Worm (Caenorhabditis elegans) whole organism, L2 larva: ENCODE measurements around the gene drr-1.

Experiments used
- C34F6.9 ChIP-seq: fragments of 150-350 bp; optimal IDR thresholded peaks from 2 replicates; lab custom pipeline; 2014; ENCODE audit warnings: missing biosample characterization, missing genetic modification characterization
- F13H6.1 ChIP-seq: sonication (generic microtip); optimal IDR thresholded peaks from 2 replicates; lab custom pipeline; 2016; ENCODE audit warnings: missing genetic modification characterization, missing compliant biosample characterization
- alr-1 ChIP-seq: fragments of 150-350 bp; optimal IDR thresholded peaks from 2 replicates; lab custom pipeline; 2014; ENCODE audit warnings: missing biosample characterization, missing genetic modification characterization
- aly-2 ChIP-seq: fragments of 150-350 bp; optimal IDR thresholded peaks from 2 replicates; lab custom pipeline; 2014; ENCODE audit warnings: missing biosample characterization, missing genetic modification characterization
- ama-1 ChIP-seq: fragments of 150-350 bp; optimal IDR thresholded peaks from 2 replicates; lab custom pipeline; 2018; ENCODE audit warnings: inconsistent platforms
- blmp-1 ChIP-seq: sonication (generic microtip); optimal IDR thresholded peaks from 2 replicates; lab custom pipeline; 2017; ENCODE audit warnings: missing genetic modification characterization, mild to moderate bottlenecking, missing compliant biosample characterization, antibody characterized with exemption, moderate library complexity; ENCODE audit not compliant: insufficient read depth
- crh-2 ChIP-seq: sonication (generic microtip); optimal IDR thresholded peaks from 2 replicates; lab custom pipeline; 2017; ENCODE audit warnings: missing biosample characterization, missing genetic modification characterization
- elt-1 ChIP-seq: fragments of 150-350 bp; optimal IDR thresholded peaks from 2 replicates; lab custom pipeline; 2014; ENCODE audit warnings: missing biosample characterization, missing genetic modification characterization
- elt-3 ChIP-seq: sonication (generic microtip); optimal IDR thresholded peaks from 2 replicates; lab custom pipeline; 2017; ENCODE audit warnings: missing biosample characterization, missing genetic modification characterization
- fos-1 ChIP-seq: fragments of 150-350 bp; optimal IDR thresholded peaks from 2 replicates; lab custom pipeline; 2014; ENCODE audit warnings: missing biosample characterization, missing genetic modification characterization
- lin-11 ChIP-seq: fragments of 150-350 bp; sonication (generic microtip); optimal IDR thresholded peaks from 2 replicates; lab custom pipeline; 2014; ENCODE audit warnings: missing biosample characterization, missing genetic modification characterization, inconsistent platforms, mixed read lengths
- lin-13 ChIP-seq: fragments of 150-350 bp; optimal IDR thresholded peaks from 2 replicates; lab custom pipeline; 2014; ENCODE audit warnings: missing biosample characterization, missing genetic modification reagents, missing genetic modification characterization
- lin-39 ChIP-seq: fragments of 150-350 bp; optimal IDR thresholded peaks from 2 replicates; lab custom pipeline; 2014; ENCODE audit warnings: missing biosample characterization, missing genetic modification reagents, missing genetic modification characterization
- lsy-2 ChIP-seq, 2 experiments: fragments of 150-350 bp in 1 of 2; sonication (generic microtip) in 1 of 2; optimal IDR thresholded peaks; 2 replicates each; lab custom pipeline; 2014 to 2017; ENCODE audit warnings: missing biosample characterization in 2 of 2, missing genetic modification characterization in 2 of 2
- mab-5 ChIP-seq: fragments of 150-350 bp; optimal IDR thresholded peaks from 2 replicates; lab custom pipeline; 2014; ENCODE audit warnings: missing biosample characterization, missing genetic modification characterization
- mbf-1 ChIP-seq: sonication (generic microtip); optimal IDR thresholded peaks from 2 replicates; lab custom pipeline; 2017; ENCODE audit warnings: missing biosample characterization, missing genetic modification characterization
- mdl-1 ChIP-seq, 2 experiments: fragments of 150-350 bp in 1 of 2; sonication (generic microtip) in 1 of 2; optimal IDR thresholded peaks; 2 replicates each; lab custom pipeline; 2017; ENCODE audit warnings: missing biosample characterization in 2 of 2, missing genetic modification characterization in 2 of 2
- nhr-11 ChIP-seq: fragments of 150-350 bp; optimal IDR thresholded peaks from 2 replicates; lab custom pipeline; 2014; ENCODE audit warnings: missing biosample characterization, missing genetic modification characterization
- nhr-12 ChIP-seq: fragments of 150-350 bp; optimal IDR thresholded peaks from 2 replicates; lab custom pipeline; 2014; ENCODE audit warnings: missing biosample characterization, missing genetic modification characterization
- nhr-129 ChIP-seq: fragments of 150-350 bp; optimal IDR thresholded peaks from 2 replicates; lab custom pipeline; 2014; ENCODE audit warnings: missing biosample characterization, missing genetic modification characterization
- nhr-237 ChIP-seq: fragments of 150-350 bp; optimal IDR thresholded peaks from 2 replicates; lab custom pipeline; 2014; ENCODE audit warnings: missing biosample characterization, missing genetic modification characterization
- nhr-6 ChIP-seq: fragments of 150-350 bp; optimal IDR thresholded peaks from 2 replicates; lab custom pipeline; 2014; ENCODE audit warnings: missing biosample characterization, missing genetic modification characterization
- nhr-77 ChIP-seq: fragments of 150-350 bp; optimal IDR thresholded peaks from 2 replicates; lab custom pipeline; 2014; ENCODE audit warnings: missing biosample characterization, missing genetic modification characterization
- sem-4 ChIP-seq: fragments of 150-350 bp; optimal IDR thresholded peaks from 2 replicates; lab custom pipeline; 2014; ENCODE audit warnings: missing biosample characterization, missing genetic modification reagents, missing genetic modification characterization
- skn-1 ChIP-seq: sonication (generic microtip); optimal IDR thresholded peaks from 2 replicates; lab custom pipeline; 2017; ENCODE audit warnings: missing biosample characterization, missing genetic modification characterization
- sma-3 ChIP-seq: sonication (generic microtip); optimal IDR thresholded peaks from 2 replicates; lab custom pipeline; 2016; ENCODE audit warnings: missing genetic modification reagents, missing genetic modification characterization, missing compliant biosample characterization
- sma-9 ChIP-seq, 2 experiments: fragments of 150-350 bp in 1 of 2; sonication (generic microtip) in 1 of 2; optimal IDR thresholded peaks; 2 replicates each; lab custom pipeline; 2014 to 2016; ENCODE audit warnings: missing genetic modification characterization in 2 of 2, mild to moderate bottlenecking in 1 of 2, missing biosample characterization in 1 of 2, missing compliant biosample characterization in 1 of 2, missing genetic modification reagents in 1 of 2, moderate library complexity in 1 of 2
- unc-55 ChIP-seq: fragments of 150-350 bp; sonication (generic microtip); optimal IDR thresholded peaks from 3 replicates; lab custom pipeline; 2014; ENCODE audit warnings: missing biosample characterization, missing genetic modification reagents, missing genetic modification characterization
- unc-62 ChIP-seq: fragments of 150-350 bp; optimal IDR thresholded peaks from 2 replicates; lab custom pipeline; 2014; ENCODE audit warnings: missing biosample characterization, missing genetic modification reagents, missing genetic modification characterization
- zag-1 ChIP-seq: fragments of 150-350 bp; optimal IDR thresholded peaks from 2 replicates; lab custom pipeline; 2014; ENCODE audit warnings: missing biosample characterization, missing genetic modification characterization
- ztf-1 ChIP-seq: fragments of 200-800 bp; sonication (Bioruptor generic); conservative IDR thresholded peaks from 2 replicates; pipeline ENCODE4 v1.3.6; 2022; ENCODE audit warnings: missing genetic modification characterization, missing compliant biosample characterization
- ztf-11 ChIP-seq: sonication (generic microtip); optimal IDR thresholded peaks from 2 replicates; lab custom pipeline; 2017; ENCODE audit warnings: missing biosample characterization, missing genetic modification characterization

The drr-1 gene

ce11 chrII:13495718-13496117 lies at the start of gene drr-1:
drr-1 (minus strand) TSS chrII:13495900.
- TF ChIP-seq nhr-77 (tag; lab: Kevin White, UChicago) (no peak), crh-2 (tag; lab: Kevin White, UChicago) (peak; percentile 28), elt-1 (no peak), sma-3 (GFP tag; lab: Kevin White, UChicago) (no peak), aly-2 (tag; lab: Kevin White, UChicago) (no peak), alr-1 (tag; lab: Kevin White, UChicago) (no peak), ztf-11 (tag; lab: Kevin White, UChicago) (no peak), fos-1 (peak; percentile 28), sem-4 (tag; lab: Kevin White, UChicago) (no peak), nhr-237 (tag; lab: Kevin White, UChicago) (no peak)

ce11 chrII:13542991-13543390 lies 47.3 kb upstream of the drr-1 start:
- TF ChIP-seq unc-62: no peak
- TF ChIP-seq sma-3 (GFP tag; lab: Kevin White, UChicago): no peak
- no peak for TF ChIP-seq alr-1 (tag; lab: Kevin White, UChicago)
- no peak for TF ChIP-seq sma-9 (GFP tag; optimal IDR thresholded peaks at IDR 0.05; lab: Kevin White, UChicago)
- no peak for TF ChIP-seq sma-9 (tag; optimal IDR thresholded peaks at IDR 0.05; lab: Kevin White, UChicago)
- no peak for TF ChIP-seq nhr-6 (tag; lab: Kevin White, UChicago)
- TF ChIP-seq unc-55 (GFP tag; lab: Kevin White, UChicago): no peak

- no peak for TF ChIP-seq lsy-2 (tag; optimal IDR thresholded peaks at IDR 0.05; lab: Kevin White, UChicago)
- TF ChIP-seq blmp-1: no peak
- no peak for TF ChIP-seq C34F6.9 (tag; lab: Kevin White, UChicago)
- TF ChIP-seq ama-1 (lab: Kevin White, UChicago): no peak
- TF ChIP-seq nhr-12 (tag; lab: Kevin White, UChicago): no peak
- TF ChIP-seq mab-5 (tag; lab: Kevin White, UChicago): no peak
- no peak for TF ChIP-seq zag-1
- no peak for TF ChIP-seq crh-2 (tag; lab: Kevin White, UChicago)
- no peak for TF ChIP-seq lin-39 (tag; lab: Kevin White, UChicago)
- no peak for TF ChIP-seq fos-1
- TF ChIP-seq mdl-1 (tag; optimal IDR thresholded peaks at IDR 0.05; lab: Kevin White, UChicago): no peak
- no peak for TF ChIP-seq skn-1 (tag; lab: Kevin White, UChicago)
- TF ChIP-seq nhr-11 (tag; lab: Kevin White, UChicago): no peak
- TF ChIP-seq ztf-1 (GFP tag; lab: Robert Waterston, UW): no peak
- no peak for TF ChIP-seq nhr-129
Observed at ce11 chrII:13540956-13541355, 45.3 kb upstream of the drr-1 start, which contains the start of the genes noa-1 and Y48E1B.17. noa-1 (minus strand) TSS chrII:13541056. Y48E1B.17 (minus strand) TSS chrII:13541084.

ce11 chrII:13531118-13531517 lies 35.4 kb upstream of the drr-1 start, which contains the start of gene snx-14:
snx-14 (minus strand) TSS chrII:13531218.
- no peak for TF ChIP-seq sem-4 (tag; lab: Kevin White, UChicago)
- no peak for TF ChIP-seq nhr-237 (tag; lab: Kevin White, UChicago)
- no peak for TF ChIP-seq unc-62
- no peak for TF ChIP-seq lin-13 (GFP tag; lab: Kevin White, UChicago)
- no peak for TF ChIP-seq mdl-1 (tag; optimal IDR thresholded peaks at IDR 0.05; lab: Kevin White, UChicago)
- TF ChIP-seq, all 48 proteins: peak for 0

ce11 chrII:13530657-13531056 lies 35.0 kb upstream of the drr-1 start:
- no peak for TF ChIP-seq nhr-77 (tag; lab: Kevin White, UChicago)
- TF ChIP-seq sma-3 (GFP tag; lab: Kevin White, UChicago): no peak
- no peak for TF ChIP-seq aly-2 (tag; lab: Kevin White, UChicago)
- no peak for TF ChIP-seq ztf-11 (tag; lab: Kevin White, UChicago)
- TF ChIP-seq blmp-1: no peak
- no peak for TF ChIP-seq elt-3 (tag; lab: Kevin White, UChicago)
- no peak for TF ChIP-seq nhr-129
- TF ChIP-seq lin-39 (tag; lab: Kevin White, UChicago): no peak
- no peak for TF ChIP-seq F13H6.1 (tag; lab: Kevin White, UChicago)
- no peak for TF ChIP-seq mbf-1 (tag; lab: Kevin White, UChicago)
- no peak for TF ChIP-seq lin-11 (tag; lab: Kevin White, UChicago)
